Fruit fly (Drosophila melanogaster): ENCODE results near the gene Mat89Ba.

Gene Mat89Ba

DNA sequence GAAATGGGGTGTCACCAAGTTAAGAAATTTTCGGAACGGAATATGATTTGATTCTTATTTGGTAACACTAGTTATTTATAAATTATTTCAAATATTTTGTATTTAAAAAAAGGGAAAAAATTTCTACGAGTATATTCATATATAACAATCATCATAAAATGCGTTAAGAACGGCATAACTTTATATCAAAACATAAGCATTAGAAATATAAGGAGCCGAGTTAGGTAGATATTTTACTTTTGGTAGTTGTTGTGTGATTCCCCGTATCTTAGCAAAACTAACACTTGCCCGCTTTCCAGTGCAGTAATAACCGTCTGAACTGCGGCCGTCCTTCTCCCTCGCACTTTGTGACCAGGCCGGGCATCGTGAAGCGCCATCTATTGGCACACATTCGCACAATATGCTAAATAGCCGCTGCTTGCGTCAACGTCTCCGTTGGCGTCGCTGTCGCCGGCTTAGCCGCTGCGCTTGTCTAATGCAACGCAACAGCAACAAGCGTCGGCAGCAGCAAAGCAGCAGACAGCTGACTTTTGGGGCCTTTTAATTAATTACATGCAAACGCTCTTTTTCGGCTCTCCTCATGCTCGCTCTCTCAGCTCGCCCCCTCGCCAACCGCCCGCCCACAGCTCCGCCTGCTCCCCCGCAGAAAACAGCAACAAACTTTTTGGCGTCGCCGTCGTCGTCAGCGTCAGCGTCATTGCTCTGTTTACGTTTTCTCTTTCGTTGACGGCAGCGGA is 27.8 kb downstream of the Mat89Ba start (continued):
- TF ChIP-seq CG8290 (GFP tag; optimal IDR thresholded peaks at IDR 0.05): no peak
- TF ChIP-seq CG8290 (tag; optimal IDR thresholded peaks at IDR 0.05): peak in 1 of 2 experiments; percentile 4
- TF ChIP-seq gsb (GFP tag; IDR thresholded peaks at IDR 0.05): no peak
- peak; percentile 59 for TF ChIP-seq scrt (GFP tag; optimal IDR thresholded peaks at IDR 0.05)
- TF ChIP-seq Med (GFP tag): peak; percentile 78
- TF ChIP-seq chm (GFP tag; IDR thresholded peaks at IDR 0.05): peak; percentile 14; the same call in 1 of the 2 replicates
- TF ChIP-seq vvl (GFP tag; IDR thresholded peaks at IDR 0.05): peak; percentile 86
- TF ChIP-seq CG31441 (GFP tag; IDR thresholded peaks at IDR 0.05): peak; percentile 16; the same call in 1 of the 2 replicates
- peak; percentile 21 for TF ChIP-seq CG18262 (tag; optimal IDR thresholded peaks at IDR 0.05)
- TF ChIP-seq HLH4C (GFP tag; IDR thresholded peaks at IDR 0.05; ENCODE audit: partially characterized antibody): no peak
- peak; percentile 46; the same call in 1 of the 3 replicates for TF ChIP-seq otp (GFP tag; IDR thresholded peaks at IDR 0.05)
- TF ChIP-seq CG9727 (GFP tag; optimal IDR thresholded peaks at IDR 0.05): peak; percentile 4
- TF ChIP-seq abd-A (tag; optimal IDR thresholded peaks at IDR 0.05): peak; percentile 63
- TF ChIP-seq cg (GFP tag; optimal IDR thresholded peaks at IDR 0.05): peak; percentile 15
- no peak for TF ChIP-seq CG13894 (tag; optimal IDR thresholded peaks at IDR 0.05)
- TF ChIP-seq phol (tag; optimal IDR thresholded peaks at IDR 0.05): peak; percentile 2
- no peak for TF ChIP-seq Dbx (GFP tag; IDR thresholded peaks at IDR 0.05)
- TF ChIP-seq Trl (optimal IDR thresholded peaks at IDR 0.05): peak; percentile 57 to 62
- TF ChIP-seq Trl (GFP tag; optimal IDR thresholded peaks at IDR 0.05): no peak
- TF ChIP-seq cato (GFP tag; optimal IDR thresholded peaks at IDR 0.05; ENCODE audit: borderline replicate concordance): no peak
- TF ChIP-seq slp2 (GFP tag; optimal IDR thresholded peaks at IDR 0.05): no peak
- peak; percentile 9 for TF ChIP-seq CG2678 (tag; optimal IDR thresholded peaks at IDR 0.05)
- TF ChIP-seq CG2199 (GFP tag; IDR thresholded peaks at IDR 0.05): 0 out of 3 replicates have a peak, but pooled peaks have one; percentile 75
- peak; percentile 14 for TF ChIP-seq cwo (GFP tag; optimal IDR thresholded peaks at IDR 0.05)
- TF ChIP-seq ranshi (GFP tag; IDR thresholded peaks at IDR 0.05): 0 out of 2 replicates have a peak, but pooled peaks have one; percentile 14
- TF ChIP-seq CG3847 (GFP tag; IDR thresholded peaks at IDR 0.05): no peak
- 0 out of 2 replicates have a peak, but pooled peaks have one; percentile 17 for TF ChIP-seq CG11247 (GFP tag; IDR thresholded peaks at IDR 0.05)
- peak; percentile 20; the same call in 1 of the 2 replicates for TF ChIP-seq CG13287 (GFP tag; IDR thresholded peaks at IDR 0.05; ENCODE audit: partially characterized antibody)
- TF ChIP-seq Meics (GFP tag; optimal IDR thresholded peaks at IDR 0.05): peak; percentile 0
- peak; percentile 51 for TF ChIP-seq Blimp-1 (GFP tag; optimal IDR thresholded peaks at IDR 0.05)
- no peak for TF ChIP-seq Dref (GFP tag; IDR thresholded peaks at IDR 0.05)
- TF ChIP-seq Dll (GFP tag; IDR thresholded peaks at IDR 0.05; ENCODE audit: partially characterized antibody): 0 out of 4 replicates have a peak, but pooled peaks have one; percentile 10
- peak; percentile 26 for TF ChIP-seq Ssrp (tag; optimal IDR thresholded peaks at IDR 0.05)

DNA sequence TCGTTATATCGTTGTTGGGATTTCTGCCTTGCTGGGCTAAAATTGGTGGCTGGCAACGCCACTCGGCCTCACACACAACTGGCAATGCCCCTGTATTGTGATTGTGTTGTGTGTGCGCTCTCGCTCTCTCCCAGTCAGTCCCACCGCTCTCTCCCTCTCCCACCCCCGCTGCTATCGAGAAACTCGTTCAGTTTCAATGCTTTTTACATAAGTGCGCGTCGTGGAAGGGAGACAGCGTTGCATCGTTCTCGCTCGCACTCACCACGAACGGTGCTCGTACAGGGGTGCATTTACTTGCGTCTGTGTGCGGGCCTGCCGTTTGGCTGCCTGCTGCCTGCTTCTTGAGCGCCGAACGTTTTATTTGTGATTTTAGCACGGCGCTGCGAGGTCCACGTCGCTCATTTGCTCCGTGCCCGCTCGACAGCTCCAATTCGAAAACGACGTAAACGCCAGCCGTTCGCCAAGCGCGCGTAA is 29.7 kb downstream of the Mat89Ba start:
- TF ChIP-seq gfzf (GFP tag; optimal IDR thresholded peaks at IDR 0.05) (no peak), cad (GFP tag; optimal IDR thresholded peaks at IDR 0.05) (no peak), ap (GFP tag; IDR thresholded peaks at IDR 0.05) (no peak), CG17385 (GFP tag; optimal IDR thresholded peaks at IDR 0.05) (peak; percentile 75), rib (GFP tag; IDR thresholded peaks at IDR 0.05) (no peak), nau (GFP tag; optimal IDR thresholded peaks at IDR 0.05) (peak; percentile 64), Atf-2 (GFP tag; optimal IDR thresholded peaks at IDR 0.05) (no peak), psq (GFP tag; optimal IDR thresholded peaks at IDR 0.05) (peak; percentile 78), Camta (GFP tag; optimal IDR thresholded peaks at IDR 0.05) (peak; percentile 23), knrl (GFP tag; IDR thresholded peaks at IDR 0.05; ENCODE audit: partially characterized antibody) (no peak), Tbp (GFP tag; optimal IDR thresholded peaks at IDR 0.05) (no peak), h (optimal IDR thresholded peaks at IDR 0.05) (no peak), CG1024 (GFP tag; IDR thresholded peaks at IDR 0.05) (no peak), pho (GFP tag; optimal IDR thresholded peaks at IDR 0.05) (no peak), ham (GFP tag; IDR thresholded peaks at IDR 0.05) (no peak), CG3163 (GFP tag; optimal IDR thresholded peaks at IDR 0.05) (peak; percentile 42), Asciz (GFP tag; optimal IDR thresholded peaks at IDR 0.05) (peak; percentile 8), dmrt99B (tag; optimal IDR thresholded peaks at IDR 0.05) (peak; percentile 20), jigr1 (GFP tag; IDR thresholded peaks at IDR 0.05) (no peak)
